Fruit fly (Drosophila melanogaster): ENCODE measurements around the gene CG3402.

- TF ChIP-seq CTCF (optimal IDR thresholded peaks at IDR 0.05) (no peak), CG8478 (optimal IDR thresholded peaks at IDR 0.05) (no peak)
Measured at dm6 chr3L:609163-609562, 43.5 kb downstream of the CG3402 start.

All from S2 (cell line).